Worm (Caenorhabditis elegans): ENCODE data around the gene srd-48.

Gene srd-48

DNA sequence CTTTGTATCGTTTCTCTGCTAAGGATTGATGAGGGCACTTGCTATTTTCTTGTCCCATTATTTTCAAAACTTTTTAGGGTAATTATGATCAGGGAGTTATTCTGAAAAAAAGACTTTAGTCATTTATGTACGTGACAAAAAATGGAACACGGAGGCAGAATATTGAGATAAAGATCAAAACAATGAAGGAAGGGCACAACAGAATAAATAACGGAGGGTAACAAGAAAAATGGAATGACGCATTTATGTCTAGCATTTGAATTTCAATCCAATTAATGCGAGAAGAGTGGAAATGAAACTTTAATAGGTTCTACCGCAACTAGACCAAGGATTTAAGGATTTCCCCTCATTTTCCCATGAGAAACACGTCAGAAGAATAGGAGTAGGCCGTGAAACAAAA, 42.4 kb downstream of the srd-48 start, which contains the start of gene glb-13:
TSS of gene glb-13 (minus strand) at position 101 of the 400 bp plus-strand sequence.
- TF ChIP-seq repo-1 (tag; optimal IDR thresholded peaks at IDR 0.05) (no peak), C17E4.6 (GFP tag; IDR thresholded peaks at IDR 0.05) (no peak), B0035.1 (tag; optimal IDR thresholded peaks at IDR 0.05) (no peak), ets-4 (GFP tag; optimal IDR thresholded peaks at IDR 0.05) (no peak), F23B12.7 (tag; optimal IDR thresholded peaks at IDR 0.05; ENCODE audit: insufficient read depth) (no peak), ZK185.1 (tag; optimal IDR thresholded peaks at IDR 0.05; ENCODE audit: poor library complexity, severe bottlenecking) (no peak), cebp-2 (GFP tag; IDR thresholded peaks at IDR 0.05) (no peak), die-1 (tag; optimal IDR thresholded peaks at IDR 0.05) (no peak), hmg-1.2 (GFP tag; IDR thresholded peaks at IDR 0.05) (no peak)

All from whole organism, young adult.